Fruit fly (Drosophila melanogaster) whole organism, embryonic: ENCODE results near the gene CG43750.

Experiments used
- Atf6 ChIP-seq: fragments of 200-800 bp; sonication (Bioruptor generic); IDR thresholded peaks from 2 replicates; pipeline ENCODE4 v1.3.6; 2022; ENCODE audit warnings: missing biosample characterization, missing genetic modification characterization
- BEAF-32 ChIP-seq: fragments of 200-800 bp; sonication (Bioruptor generic); optimal IDR thresholded peaks from 3 replicates; lab custom pipeline; 2017; ENCODE audit warnings: missing biosample characterization, missing genetic modification characterization, mild to moderate bottlenecking, moderate library complexity, missing genetic modification reagents
- CG10366 ChIP-seq: fragments of 200-800 bp; sonication (Bioruptor generic); IDR thresholded peaks from 2 replicates; pipeline ENCODE4 v1.3.6; 2022; ENCODE audit warnings: missing biosample characterization, missing genetic modification characterization
- CG12236 ChIP-seq: fragments of 200-800 bp; sonication (Bioruptor generic); optimal IDR thresholded peaks from 2 replicates; lab custom pipeline; 2016; ENCODE audit warnings: missing biosample characterization, missing genetic modification characterization
- CG13624 ChIP-seq: fragments of 200-800 bp; sonication (Bioruptor generic); optimal IDR thresholded peaks from 2 replicates; lab custom pipeline; 2016; ENCODE audit warnings: missing biosample characterization, missing genetic modification characterization
- CG14050 ChIP-seq: fragments of 200-800 bp; sonication (Bioruptor generic); IDR thresholded peaks from 3 replicates; pipeline ENCODE4 v1.3.6; 2022; ENCODE audit warnings: missing biosample characterization, missing genetic modification characterization
- CG14441 ChIP-seq: fragments of 200-800 bp; sonication (Bioruptor generic); IDR thresholded peaks from 2 replicates; pipeline ENCODE4 v1.3.6; 2022; ENCODE audit warnings: missing biosample characterization, missing genetic modification characterization
- CG17912 ChIP-seq: fragments of 200-800 bp; sonication (Bioruptor generic); optimal IDR thresholded peaks from 2 replicates; lab custom pipeline; 2018; ENCODE audit warnings: missing biosample characterization, mild to moderate bottlenecking, missing genetic modification characterization
- CG2875 ChIP-seq: fragments of 200-800 bp; sonication (Bioruptor generic); optimal IDR thresholded peaks from 2 replicates; lab custom pipeline; 2017; ENCODE audit warnings: missing biosample characterization, mild to moderate bottlenecking, missing genetic modification characterization, missing genetic modification reagents
- CG3163 ChIP-seq: fragments of 200-800 bp; sonication (Bioruptor generic); optimal IDR thresholded peaks from 3 replicates; lab custom pipeline; 2016; ENCODE audit warnings: missing biosample characterization, missing genetic modification characterization
- CG6689 ChIP-seq: fragments of 200-800 bp; sonication (Bioruptor generic); IDR thresholded peaks from 2 replicates; pipeline ENCODE4 v1.3.6; 2022; ENCODE audit warnings: missing biosample characterization, missing genetic modification characterization
- CG6765 ChIP-seq: fragments of 200-800 bp; sonication (Bioruptor generic); optimal IDR thresholded peaks from 3 replicates; lab custom pipeline; 2017; ENCODE audit warnings: missing biosample characterization, mild to moderate bottlenecking, missing genetic modification characterization
- CG8944 ChIP-seq: fragments of 200-800 bp; sonication (Bioruptor generic); optimal IDR thresholded peaks from 3 replicates; lab custom pipeline; 2016; ENCODE audit warnings: missing biosample characterization, missing genetic modification characterization
- CG9215 ChIP-seq: fragments of 200-800 bp; sonication (Bioruptor generic); IDR thresholded peaks from 2 replicates; pipeline ENCODE4 v1.3.6; 2022; ENCODE audit warnings: missing biosample characterization, missing genetic modification characterization
- Camta ChIP-seq: fragments of 200-800 bp; sonication (Bioruptor generic); optimal IDR thresholded peaks from 2 replicates; lab custom pipeline; 2016; ENCODE audit warnings: missing biosample characterization, missing genetic modification characterization
- Hr39 ChIP-seq: fragments of >200 bp; optimal IDR thresholded peaks from 2 replicates; lab custom pipeline; 2017
- MTF-1 ChIP-seq: fragments of 200-800 bp; sonication (Bioruptor generic); optimal IDR thresholded peaks from 2 replicates; lab custom pipeline; 2018; ENCODE audit warnings: missing biosample characterization, mild to moderate bottlenecking, missing genetic modification characterization, borderline replicate concordance
- Nf-YC ChIP-seq: fragments of 200-800 bp; optimal IDR thresholded peaks from 3 replicates; lab custom pipeline; 2019; ENCODE audit warnings: missing biosample characterization, mild to moderate bottlenecking, missing genetic modification characterization, moderate library complexity
- NfI ChIP-seq: fragments of 200-800 bp; sonication (Bioruptor generic); optimal IDR thresholded peaks from 3 replicates; lab custom pipeline; 2018; ENCODE audit warnings: missing biosample characterization, mild to moderate bottlenecking, missing genetic modification characterization, moderate library complexity
- Oli ChIP-seq: fragments of 200-800 bp; sonication (Bioruptor generic); optimal IDR thresholded peaks from 2 replicates; lab custom pipeline; 2018; ENCODE audit warnings: missing biosample characterization, mild to moderate bottlenecking, missing genetic modification characterization, moderate library complexity
- Optix ChIP-seq: fragments of 200-800 bp; sonication (Bioruptor generic); IDR thresholded peaks from 3 replicates; pipeline ENCODE4 v1.3.6; 2022; ENCODE audit warnings: missing biosample characterization, missing genetic modification characterization
- Pdp1 ChIP-seq, 2 experiments: fragments of 200-800 bp; sonication (Bioruptor generic); optimal IDR thresholded peaks; 3 replicates each; lab custom pipeline; 2016; ENCODE audit warnings: missing biosample characterization in 2 of 2, missing genetic modification characterization in 2 of 2, mild to moderate bottlenecking in 1 of 2, moderate library complexity in 1 of 2
- Scr ChIP-seq: fragments of 200-800 bp; sonication (Bioruptor generic); IDR thresholded peaks from 2 replicates; pipeline ENCODE4 v1.3.6; 2022; ENCODE audit warnings: missing biosample characterization, missing genetic modification characterization; ENCODE audit not compliant: partially characterized antibody
- Sry-δ ChIP-seq: fragments of 200-800 bp; sonication (Bioruptor generic); optimal IDR thresholded peaks from 2 replicates; lab custom pipeline; 2016; ENCODE audit warnings: missing biosample characterization, missing genetic modification characterization
- TFAM ChIP-seq: fragments of 200-800 bp; sonication (Bioruptor generic); optimal IDR thresholded peaks from 2 replicates; lab custom pipeline; 2017; ENCODE audit warnings: missing biosample characterization, missing genetic modification characterization, inconsistent platforms
- YL-1 ChIP-seq: fragments of 200-800 bp; sonication (Bioruptor generic); optimal IDR thresholded peaks from 3 replicates; lab custom pipeline; 2017; ENCODE audit warnings: missing biosample characterization, mild to moderate bottlenecking, missing genetic modification characterization
- al ChIP-seq: fragments of 200-800 bp; sonication (Bioruptor generic); IDR thresholded peaks from 2 replicates; pipeline ENCODE4 v1.3.6; 2022; ENCODE audit warnings: missing biosample characterization, missing genetic modification characterization
- bab2 ChIP-seq: fragments of 200-800 bp; sonication (Bioruptor generic); optimal IDR thresholded peaks from 2 replicates; lab custom pipeline; 2016; ENCODE audit warnings: missing biosample characterization, missing genetic modification characterization
- bigmax ChIP-seq: fragments of 200-800 bp; sonication (Bioruptor generic); optimal IDR thresholded peaks from 2 replicates; lab custom pipeline; 2018; ENCODE audit warnings: missing biosample characterization, mild to moderate bottlenecking, missing genetic modification characterization
- cas ChIP-seq: fragments of 200-800 bp; sonication (Bioruptor generic); IDR thresholded peaks from 2 replicates; pipeline ENCODE4 v1.3.6; 2022; ENCODE audit warnings: missing biosample characterization, missing genetic modification characterization
- cg ChIP-seq: fragments of 200-800 bp; sonication (Bioruptor generic); optimal IDR thresholded peaks from 3 replicates; lab custom pipeline; 2019; ENCODE audit warnings: missing biosample characterization, mild to moderate bottlenecking, missing genetic modification characterization, moderate library complexity
- dmrt11E ChIP-seq: fragments of 200-800 bp; sonication (Bioruptor generic); optimal IDR thresholded peaks from 3 replicates; lab custom pipeline; 2018; ENCODE audit warnings: missing biosample characterization, mild to moderate bottlenecking, missing genetic modification characterization, moderate library complexity
- ems ChIP-seq: fragments of 200-800 bp; sonication (Bioruptor generic); optimal IDR thresholded peaks from 3 replicates; lab custom pipeline; 2016; ENCODE audit warnings: missing biosample characterization, missing genetic modification characterization
- gcm2 ChIP-seq: fragments of 200-800 bp; sonication (Bioruptor generic); optimal IDR thresholded peaks from 2 replicates; lab custom pipeline; 2016; ENCODE audit warnings: missing biosample characterization, missing genetic modification characterization
- gem ChIP-seq: fragments of 200-800 bp; sonication (Bioruptor generic); optimal IDR thresholded peaks from 2 replicates; lab custom pipeline; 2019; ENCODE audit warnings: missing biosample characterization, mild to moderate bottlenecking, missing genetic modification characterization, moderate library complexity
- gsb ChIP-seq: fragments of 200-800 bp; sonication (Bioruptor generic); IDR thresholded peaks from 2 replicates; pipeline ENCODE4 v1.3.6; 2022; ENCODE audit warnings: missing biosample characterization, missing genetic modification characterization
- gt ChIP-seq: fragments of 200-800 bp; sonication (Bioruptor generic); IDR thresholded peaks from 2 replicates; pipeline ENCODE4 v1.3.6; 2022; ENCODE audit warnings: missing biosample characterization, missing genetic modification characterization
- jing ChIP-seq: fragments of 200-800 bp; sonication (Bioruptor generic); optimal IDR thresholded peaks from 2 replicates; lab custom pipeline; 2018; ENCODE audit warnings: missing biosample characterization, mild to moderate bottlenecking, missing genetic modification characterization
- jumu ChIP-seq: fragments of 200-800 bp; sonication (Bioruptor generic); optimal IDR thresholded peaks from 3 replicates; lab custom pipeline; 2016; ENCODE audit warnings: missing biosample characterization, missing genetic modification characterization
- nau ChIP-seq: fragments of 200-800 bp; sonication (Bioruptor generic); optimal IDR thresholded peaks from 3 replicates; lab custom pipeline; 2017; ENCODE audit warnings: missing biosample characterization, mild to moderate bottlenecking, missing genetic modification characterization, missing genetic modification reagents
- onecut ChIP-seq: fragments of 200-800 bp; sonication (Bioruptor generic); IDR thresholded peaks from 2 replicates; pipeline ENCODE4 v1.3.6; 2022; ENCODE audit warnings: missing biosample characterization, missing genetic modification characterization
- org-1 ChIP-seq: fragments of 200-800 bp; sonication (Bioruptor generic); optimal IDR thresholded peaks from 2 replicates; lab custom pipeline; 2017; ENCODE audit warnings: missing biosample characterization, missing genetic modification characterization
- pan ChIP-seq, 4 experiments: fragments of >200 bp in 3 of 4; fragments of 200-800 bp in 1 of 4; sonication (Bioruptor generic) in 1 of 4; optimal IDR thresholded peaks in 3 of 4; IDR thresholded peaks in 1 of 4; 2 replicates each; pipeline versions ENCODE4 v1.3.6 to Lab custom; 2017 to 2022; ENCODE audit warnings: missing biosample characterization in 2 of 4, missing genetic modification characterization in 2 of 4, mixed read lengths in 1 of 4
- prd ChIP-seq, 3 experiments: fragments of >200 bp in 2 of 3; fragments of 200-800 bp in 1 of 3; sonication (Bioruptor generic) in 1 of 3; optimal IDR thresholded peaks in 2 of 3; IDR thresholded peaks in 1 of 3; 2 replicates in 2 of 3; 3 replicates in 1 of 3; pipeline versions ENCODE4 v1.3.6 to Lab custom; 2017 to 2022; ENCODE audit warnings: missing biosample characterization in 1 of 3, missing genetic modification characterization in 1 of 3
- ranshi ChIP-seq: fragments of 200-800 bp; sonication (Bioruptor generic); IDR thresholded peaks from 2 replicates; pipeline ENCODE4 v1.3.6; 2022; ENCODE audit warnings: missing biosample characterization, missing genetic modification characterization
- row ChIP-seq: fragments of 200-800 bp; sonication (Bioruptor generic); IDR thresholded peaks from 3 replicates; pipeline ENCODE4 v1.3.6; 2022; ENCODE audit warnings: missing biosample characterization, missing genetic modification characterization
- sens ChIP-seq: fragments of 200-800 bp; sonication (Bioruptor generic); peaks from one replicate; lab custom pipeline; 2016; ENCODE audit warnings: missing biosample characterization, missing genetic modification characterization
- sisA ChIP-seq: fragments of 200-800 bp; sonication (Bioruptor generic); IDR thresholded peaks from 2 replicates; pipeline ENCODE4 v1.3.6; 2022; ENCODE audit warnings: missing biosample characterization, missing genetic modification characterization
- sna ChIP-seq: fragments of 200-800 bp; sonication (Bioruptor generic); IDR thresholded peaks from 2 replicates; pipeline ENCODE4 v1.3.6; 2022; ENCODE audit warnings: missing biosample characterization, missing genetic modification characterization; ENCODE audit not compliant: partially characterized antibody
- so ChIP-seq: fragments of 200-800 bp; sonication (Bioruptor generic); IDR thresholded peaks from 3 replicates; pipeline ENCODE4 v1.3.6; 2022; ENCODE audit warnings: missing biosample characterization, missing genetic modification characterization
- tgo ChIP-seq: fragments of 200-800 bp; sonication (Bioruptor generic); IDR thresholded peaks from 3 replicates; pipeline ENCODE4 v1.3.6; 2022; ENCODE audit warnings: missing biosample characterization, missing genetic modification characterization
- ttk ChIP-seq: fragments of 200-800 bp; sonication (Bioruptor generic); IDR thresholded peaks from 2 replicates; pipeline ENCODE4 v2.1.2; 2022; ENCODE audit warnings: missing biosample characterization, missing genetic modification characterization

Gene CG43750

dm6 chr2L:2413093-2413492, 22.6 kb upstream of the CG43750 start (continued):
- TF ChIP-seq CG10366 (peak; percentile 23; the same call in 1 of the 2 replicates), CG14441 (GFP tag; lab: Robert Waterston, UW) (no peak), ranshi (GFP tag; lab: Robert Waterston, UW) (no peak), gcm2 (GFP tag; lab: Kevin White, UChicago) (no peak), YL-1 (GFP tag; lab: Kevin White, UChicago) (no peak), jumu (GFP tag; lab: Kevin White, UChicago) (no peak), Optix (GFP tag; lab: Robert Waterston, UW) (no peak), gt (GFP tag; lab: Robert Waterston, UW) (no peak), dmrt11E (no peak), MTF-1 (GFP tag; lab: Kevin White, UChicago) (no peak), Scr (no peak), CG9215 (GFP tag; lab: Robert Waterston, UW) (no peak), al (GFP tag; lab: Robert Waterston, UW) (no peak), CG8944 (GFP tag; lab: Kevin White, UChicago) (no peak), so (no peak), NfI (GFP tag; lab: Kevin White, UChicago) (no peak), gsb (no peak), sisA (GFP tag; lab: Robert Waterston, UW) (0 out of 2 replicates have a peak, but pooled peaks have one; percentile 26), row (GFP tag; lab: Robert Waterston, UW) (peak; percentile 33; the same call in 1 of the 3 replicates), bab2 (GFP tag; lab: Kevin White, UChicago) (no peak), Pdp1 (GFP tag; optimal IDR thresholded peaks at IDR 0.05; lab: Kevin White, UChicago) (no peak), jing (no peak), Nf-YC (no peak), Sry-δ (no peak), pan (optimal IDR thresholded peaks at IDR 0.05; lab: Kevin White, UChicago) (no peak), pan (GFP tag; optimal IDR thresholded peaks at IDR 0.05 in 1 of 2, IDR thresholded peaks at IDR 0.05 in 1 of 2) (peak in 1 of 2 experiments; percentile 36), Camta (no peak), sna (GFP tag; lab: Robert Waterston, UW) (no peak), cas (no peak), CG3163 (no peak), Atf6 (GFP tag; lab: Robert Waterston, UW) (no peak), CG6689 (GFP tag; lab: Robert Waterston, UW) (peak; percentile 27; the same call in 1 of the 2 replicates), tgo (GFP tag; lab: Robert Waterston, UW) (no peak)

DNA sequence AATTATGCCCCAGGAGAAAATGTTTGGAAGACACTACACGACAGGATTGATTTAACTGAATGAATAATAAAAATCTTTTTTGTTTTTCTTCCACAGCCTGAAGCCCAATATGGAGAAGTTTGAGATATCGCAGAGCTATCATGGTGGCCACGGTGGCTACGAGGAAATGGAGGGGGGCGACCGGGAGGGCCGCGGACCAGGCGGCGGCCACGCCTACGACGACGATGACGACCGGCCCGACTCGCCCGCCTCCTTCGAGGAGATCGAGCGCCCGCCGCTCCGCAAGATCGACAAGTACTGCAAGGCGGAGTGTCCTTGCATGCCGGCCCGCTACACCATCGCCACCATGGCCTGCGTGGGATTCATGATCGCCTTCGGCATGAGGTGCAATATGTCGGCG, 14.1 kb upstream of the CG43750 start:
- no peak for TF ChIP-seq nau
- no peak for TF ChIP-seq gem
- TF ChIP-seq Hr39 = peak; percentile 66
- TF ChIP-seq sens = no peak
- no peak for TF ChIP-seq bab2 (GFP tag; lab: Kevin White, UChicago)
- TF ChIP-seq ems (GFP tag; lab: Kevin White, UChicago) = no peak
- no peak for TF ChIP-seq CG14050 (GFP tag; lab: Robert Waterston, UW)
- TF ChIP-seq CG2875 (GFP tag; lab: Kevin White, UChicago) = no peak

DNA sequence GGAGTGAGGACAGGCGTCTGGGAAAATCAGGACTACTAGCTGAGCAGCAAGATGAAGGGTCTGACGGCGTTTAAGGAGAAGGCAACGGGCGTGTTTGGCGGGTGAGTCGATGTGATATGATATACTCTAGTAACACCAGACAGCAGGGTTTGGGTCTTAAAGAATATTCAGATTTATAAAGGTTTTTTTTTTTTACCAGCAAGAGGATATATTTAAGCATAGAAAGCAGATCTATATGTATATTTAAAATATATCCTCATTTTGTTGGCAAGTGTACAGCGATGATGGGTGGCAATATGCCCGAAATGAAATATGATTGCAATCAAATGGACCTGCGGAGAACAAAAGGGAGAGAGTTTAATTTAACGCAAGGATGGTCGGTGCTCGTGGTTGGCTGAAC, 11.7 kb upstream of the CG43750 start:
- no peak for TF ChIP-seq TFAM (GFP tag; lab: Kevin White, UChicago)
- no peak for TF ChIP-seq CG13624 (GFP tag; lab: Kevin White, UChicago)
- TF ChIP-seq sens = peak; percentile 72
- no peak for TF ChIP-seq CG17912
- no peak for TF ChIP-seq prd (optimal IDR thresholded peaks at IDR 0.05; lab: Kevin White, UChicago)
- no peak for TF ChIP-seq prd (GFP tag; IDR thresholded peaks at IDR 0.05; lab: Robert Waterston, UW)
- no peak for TF ChIP-seq Oli (tag; lab: Kevin White, UChicago)
- no peak for TF ChIP-seq CG12236
- TF ChIP-seq onecut (GFP tag; lab: Robert Waterston, UW) = no peak
- TF ChIP-seq org-1 = no peak
- TF ChIP-seq cg (GFP tag; lab: Kevin White, UChicago) = no peak
- no peak for TF ChIP-seq BEAF-32 (GFP tag; lab: Kevin White, UChicago)
- peak; percentile 35; the same call in 1 of the 2 replicates for TF ChIP-seq ttk (GFP tag; lab: Robert Waterston, UW)
- TF ChIP-seq CG6765 = no peak
- no peak for TF ChIP-seq bigmax
